Worm (Caenorhabditis elegans): ENCODE results near the gene fbxa-197.
"Not testable (repeated sequence)": the region's sequence is repeated elsewhere in the genome, so short reads cannot be mapped to it uniquely, and the experiment has no call there.

Gene fbxa-197

DNA sequence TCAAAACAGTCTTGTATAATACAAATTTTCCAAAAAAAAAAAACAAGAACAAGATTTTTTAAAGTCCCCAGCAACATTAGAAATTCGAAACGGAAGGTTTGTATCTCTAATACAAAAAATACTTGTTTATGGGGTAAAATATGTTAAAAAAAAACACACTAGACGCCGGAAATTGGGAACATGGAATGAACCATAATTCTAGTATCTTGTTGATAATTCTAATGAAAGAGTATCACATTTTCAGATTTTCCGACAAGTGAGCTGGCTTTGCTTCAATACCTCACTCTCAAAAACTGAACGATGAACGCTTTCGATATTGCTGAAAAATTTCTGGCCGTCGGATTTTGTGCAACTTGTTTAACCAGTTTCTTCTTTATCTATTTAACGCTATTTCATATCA is 30.2 kb downstream of the fbxa-197 start, which contains the start of gene str-60:
str-60 (plus strand) TSS at position 301 of the 400 bp plus-strand sequence.
- TF ChIP-seq aly-1 (tag; optimal IDR thresholded peaks at IDR 0.05) = no peak
- no peak for TF ChIP-seq hnd-1 (tag; optimal IDR thresholded peaks at IDR 0.05)
- no peak for TF ChIP-seq ama-1 (optimal IDR thresholded peaks at IDR 0.05)
- TF ChIP-seq ceh-13 (GFP tag; optimal IDR thresholded peaks at IDR 0.05) = no peak
- TF ChIP-seq F13C5.2 (tag; optimal IDR thresholded peaks at IDR 0.05) = no peak
- TF ChIP-seq hmg-4 (GFP tag; optimal IDR thresholded peaks at IDR 0.05) = no peak
- no peak for TF ChIP-seq ets-7 (tag; optimal IDR thresholded peaks at IDR 0.05)
- no peak for TF ChIP-seq hmbx-1 (tag; optimal IDR thresholded peaks at IDR 0.05)
- no peak for TF ChIP-seq tra-4 (tag; optimal IDR thresholded peaks at IDR 0.05)
- no peak for TF ChIP-seq flt-1 (GFP tag; IDR thresholded peaks at IDR 0.05)
- no peak for TF ChIP-seq sea-1 (GFP tag; conservative IDR thresholded peaks at IDR 0.05)
- TF ChIP-seq tbx-11 (GFP tag; IDR thresholded peaks at IDR 0.05) = no peak
- TF ChIP-seq ceh-36 (tag; optimal IDR thresholded peaks at IDR 0.05) = no peak
- TF ChIP-seq B0310.2 (tag; optimal IDR thresholded peaks at IDR 0.05) = no peak
- no peak for TF ChIP-seq pes-1 (GFP tag; IDR thresholded peaks at IDR 0.05)
- no peak for TF ChIP-seq scrt-1 (GFP tag; IDR thresholded peaks at IDR 0.05)
- no peak for TF ChIP-seq tbx-37 (GFP tag; conservative IDR thresholded peaks at IDR 0.05)

DNA sequence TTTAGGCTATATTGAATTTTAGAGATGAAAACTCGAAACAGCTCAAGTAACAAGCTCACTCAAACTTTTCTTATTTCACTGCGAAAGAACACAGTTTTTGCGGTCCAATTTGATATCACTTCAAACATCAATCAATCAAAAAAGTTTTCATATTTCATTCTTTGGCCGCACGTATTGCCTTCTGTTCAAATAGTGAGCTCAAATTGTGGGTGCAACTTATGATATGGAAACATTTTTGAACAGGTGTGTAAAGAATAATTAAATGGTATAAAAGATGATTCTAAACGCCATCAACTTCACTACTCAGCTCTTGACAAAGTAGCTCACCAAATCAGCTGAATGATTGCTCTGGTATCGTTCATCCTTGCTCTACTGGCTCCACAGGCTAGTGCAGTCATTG is 32.2 kb downstream of the fbxa-197 start, which contains the start of gene T06C12.14:
T06C12.14 (plus strand) TSS at position 301 of the 400 bp plus-strand sequence.
- no peak for TF ChIP-seq tbx-11 (GFP tag; IDR thresholded peaks at IDR 0.05)
- TF ChIP-seq B0310.2 (tag; optimal IDR thresholded peaks at IDR 0.05) = no peak
- no peak for TF ChIP-seq hnd-1 (tag; optimal IDR thresholded peaks at IDR 0.05)
- no peak for TF ChIP-seq tra-4 (tag; optimal IDR thresholded peaks at IDR 0.05)
- TF ChIP-seq ceh-36 (tag; optimal IDR thresholded peaks at IDR 0.05) = no peak
- no peak for TF ChIP-seq flt-1 (GFP tag; IDR thresholded peaks at IDR 0.05)
- no peak for TF ChIP-seq hmg-4 (GFP tag; optimal IDR thresholded peaks at IDR 0.05)
- no peak for TF ChIP-seq scrt-1 (GFP tag; IDR thresholded peaks at IDR 0.05)
- no peak for TF ChIP-seq pes-1 (GFP tag; IDR thresholded peaks at IDR 0.05)
- TF ChIP-seq ama-1 (optimal IDR thresholded peaks at IDR 0.05) = no peak
- no peak for TF ChIP-seq tbx-37 (GFP tag; conservative IDR thresholded peaks at IDR 0.05)
- no peak for TF ChIP-seq hmbx-1 (tag; optimal IDR thresholded peaks at IDR 0.05)
- TF ChIP-seq ets-7 (tag; optimal IDR thresholded peaks at IDR 0.05) = no peak
- TF ChIP-seq ceh-13 (GFP tag; optimal IDR thresholded peaks at IDR 0.05) = no peak
- no peak for TF ChIP-seq sea-1 (GFP tag; conservative IDR thresholded peaks at IDR 0.05)

DNA sequence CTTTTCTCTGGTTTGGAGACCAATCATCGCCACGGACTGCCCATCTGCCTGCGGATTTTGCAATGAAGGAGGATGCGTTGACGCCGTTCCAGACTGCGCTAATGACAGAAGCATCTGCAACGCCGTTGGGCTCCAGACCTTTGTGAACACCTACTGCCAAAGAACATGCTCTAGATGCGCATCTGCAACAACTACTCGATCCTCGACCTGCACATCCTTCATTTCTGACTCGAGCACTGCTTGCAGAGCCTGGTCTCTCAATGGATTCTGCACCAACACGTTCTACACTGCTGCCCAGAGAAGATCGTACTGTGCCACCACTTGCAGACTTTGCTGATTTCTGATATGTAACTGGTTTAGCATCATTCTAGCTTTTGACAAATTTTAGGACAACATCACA is 33.1 kb downstream of the fbxa-197 start:
- TF ChIP-seq sea-1 (GFP tag; conservative IDR thresholded peaks at IDR 0.05) (no peak), ceh-36 (tag; optimal IDR thresholded peaks at IDR 0.05) (no peak), ceh-13 (GFP tag; optimal IDR thresholded peaks at IDR 0.05) (no peak), F13C5.2 (tag; optimal IDR thresholded peaks at IDR 0.05) (no peak), aly-1 (tag; optimal IDR thresholded peaks at IDR 0.05) (no peak), scrt-1 (GFP tag; IDR thresholded peaks at IDR 0.05) (no peak), B0310.2 (tag; optimal IDR thresholded peaks at IDR 0.05) (no peak), hnd-1 (tag; optimal IDR thresholded peaks at IDR 0.05) (no peak), flt-1 (GFP tag; IDR thresholded peaks at IDR 0.05) (no peak)

DNA sequence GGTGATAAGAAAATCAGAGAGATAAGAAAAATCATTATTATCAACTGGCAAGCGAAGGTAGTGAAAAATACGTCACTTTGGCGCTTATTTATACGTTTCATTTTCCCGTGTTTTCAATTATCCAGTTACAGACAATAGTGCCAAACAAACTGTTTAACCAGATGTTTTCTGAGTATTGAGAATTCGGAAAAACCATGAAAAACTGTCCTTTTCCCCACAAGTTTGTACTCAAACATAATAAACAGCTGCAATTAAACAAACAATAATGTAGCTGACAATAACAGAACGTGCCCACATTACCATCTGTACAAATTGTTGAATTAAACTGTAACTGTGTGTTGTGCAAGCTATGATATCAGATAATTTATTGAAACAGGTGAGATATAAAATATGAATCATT is 38.1 kb downstream of the fbxa-197 start, which contains the start of the genes F35E8.1 and F35E8.2:
F35E8.1 (minus strand) TSS at position 101 of the 400 bp plus-strand sequence.
F35E8.2 (plus strand) TSS at position 132 of the 400 bp plus-strand sequence.
- TF ChIP-seq sea-1 (GFP tag; conservative IDR thresholded peaks at IDR 0.05); tra-4 (tag; optimal IDR thresholded peaks at IDR 0.05); scrt-1 (GFP tag; IDR thresholded peaks at IDR 0.05): not testable (repeated sequence)

DNA sequence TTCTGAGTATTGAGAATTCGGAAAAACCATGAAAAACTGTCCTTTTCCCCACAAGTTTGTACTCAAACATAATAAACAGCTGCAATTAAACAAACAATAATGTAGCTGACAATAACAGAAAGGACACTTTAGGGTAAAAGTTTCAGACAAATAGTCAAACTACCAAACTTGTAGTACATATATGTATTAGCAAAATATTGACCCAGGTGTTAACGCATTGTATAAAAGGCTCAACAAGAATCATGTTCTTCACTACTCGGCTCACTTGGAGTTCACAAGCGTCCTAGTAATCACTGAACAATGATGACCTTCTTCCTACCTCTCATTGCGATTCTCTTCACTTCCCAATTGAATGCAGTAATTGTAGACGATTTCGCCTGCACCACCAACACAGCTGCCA is 44.4 kb downstream of the fbxa-197 start, which contains the start of gene F35E8.6:
F35E8.6 (plus strand) TSS at position 301 of the 400 bp plus-strand sequence.
- TF ChIP-seq tra-4 (tag; optimal IDR thresholded peaks at IDR 0.05) (no peak), ceh-36 (tag; optimal IDR thresholded peaks at IDR 0.05) (no peak), scrt-1 (GFP tag; IDR thresholded peaks at IDR 0.05) (no peak), tbx-11 (GFP tag; IDR thresholded peaks at IDR 0.05) (no peak), aly-1 (tag; optimal IDR thresholded peaks at IDR 0.05) (no peak), flt-1 (GFP tag; IDR thresholded peaks at IDR 0.05) (no peak), ama-1 (optimal IDR thresholded peaks at IDR 0.05) (no peak), ceh-13 (GFP tag; optimal IDR thresholded peaks at IDR 0.05) (no peak), hmbx-1 (tag; optimal IDR thresholded peaks at IDR 0.05) (no peak), tbx-37 (GFP tag; conservative IDR thresholded peaks at IDR 0.05) (no peak), sea-1 (GFP tag; conservative IDR thresholded peaks at IDR 0.05) (no peak), pes-1 (GFP tag; IDR thresholded peaks at IDR 0.05) (no peak), ets-7 (tag; optimal IDR thresholded peaks at IDR 0.05) (no peak), F13C5.2 (tag; optimal IDR thresholded peaks at IDR 0.05) (no peak), B0310.2 (tag; optimal IDR thresholded peaks at IDR 0.05) (no peak), hnd-1 (tag; optimal IDR thresholded peaks at IDR 0.05) (no peak), hmg-4 (GFP tag; optimal IDR thresholded peaks at IDR 0.05) (no peak)

DNA sequence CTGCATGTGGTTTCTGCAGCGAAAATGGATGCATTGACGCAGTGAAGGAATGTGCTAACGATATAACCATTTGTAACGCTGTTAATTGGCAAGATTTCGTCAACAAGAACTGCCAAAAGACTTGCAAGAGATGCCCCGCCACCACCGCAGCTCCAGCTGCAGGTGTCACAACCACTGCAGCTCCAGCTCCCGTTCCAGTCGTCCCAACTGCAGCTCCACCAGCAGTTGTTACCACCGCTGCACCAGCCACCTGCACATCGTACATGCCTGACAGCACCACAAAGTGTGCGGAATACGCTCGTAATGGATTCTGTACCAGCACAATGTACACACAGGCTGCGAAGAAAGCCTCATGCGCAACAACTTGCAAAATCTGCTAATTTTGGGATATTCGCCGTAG is 45.2 kb downstream of the fbxa-197 start:
- TF ChIP-seq B0310.2 (tag; optimal IDR thresholded peaks at IDR 0.05) (no peak), sea-1 (GFP tag; conservative IDR thresholded peaks at IDR 0.05) (no peak), ets-7 (tag; optimal IDR thresholded peaks at IDR 0.05) (no peak), ama-1 (optimal IDR thresholded peaks at IDR 0.05) (no peak), tra-4 (tag; optimal IDR thresholded peaks at IDR 0.05) (no peak), ceh-36 (tag; optimal IDR thresholded peaks at IDR 0.05) (no peak), F13C5.2 (tag; optimal IDR thresholded peaks at IDR 0.05) (no peak), tbx-37 (GFP tag; conservative IDR thresholded peaks at IDR 0.05) (no peak), ceh-13 (GFP tag; optimal IDR thresholded peaks at IDR 0.05) (no peak), flt-1 (GFP tag; IDR thresholded peaks at IDR 0.05) (no peak), aly-1 (tag; optimal IDR thresholded peaks at IDR 0.05) (no peak), tbx-11 (GFP tag; IDR thresholded peaks at IDR 0.05) (no peak), scrt-1 (GFP tag; IDR thresholded peaks at IDR 0.05) (no peak), hmg-4 (GFP tag; optimal IDR thresholded peaks at IDR 0.05) (no peak), hnd-1 (tag; optimal IDR thresholded peaks at IDR 0.05) (no peak), hmbx-1 (tag; optimal IDR thresholded peaks at IDR 0.05) (no peak), pes-1 (GFP tag; IDR thresholded peaks at IDR 0.05) (no peak)

DNA sequence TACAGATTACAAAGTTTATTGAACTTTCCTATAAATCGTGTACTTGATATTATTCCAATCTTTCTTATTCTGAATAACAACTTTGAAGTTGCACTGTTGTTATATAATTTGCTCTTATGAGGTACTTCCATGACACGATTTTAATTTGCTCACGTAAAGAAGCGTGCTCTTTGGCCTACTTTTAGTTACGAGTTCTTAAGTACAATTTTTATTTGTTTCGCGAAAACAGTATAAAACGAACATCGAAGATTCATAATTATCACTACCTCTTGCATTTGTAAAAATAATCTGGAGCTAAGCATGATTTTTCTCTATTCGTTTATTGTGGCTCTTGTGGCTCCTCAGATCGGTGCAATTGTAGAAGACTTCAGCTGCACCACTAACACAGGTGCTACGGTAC is 46.2 kb downstream of the fbxa-197 start, which contains the start of gene F35E8.7:
F35E8.7 (plus strand) TSS at position 301 of the 400 bp plus-strand sequence.
- TF ChIP-seq ceh-13 (GFP tag; optimal IDR thresholded peaks at IDR 0.05) (no peak), tbx-11 (GFP tag; IDR thresholded peaks at IDR 0.05) (no peak), tbx-37 (GFP tag; conservative IDR thresholded peaks at IDR 0.05) (no peak), F13C5.2 (tag; optimal IDR thresholded peaks at IDR 0.05) (no peak), pes-1 (GFP tag; IDR thresholded peaks at IDR 0.05) (no peak), sea-1 (GFP tag; conservative IDR thresholded peaks at IDR 0.05) (no peak), flt-1 (GFP tag; IDR thresholded peaks at IDR 0.05) (no peak), hnd-1 (tag; optimal IDR thresholded peaks at IDR 0.05) (no peak), aly-1 (tag; optimal IDR thresholded peaks at IDR 0.05) (no peak), ama-1 (optimal IDR thresholded peaks at IDR 0.05) (no peak), scrt-1 (GFP tag; IDR thresholded peaks at IDR 0.05) (no peak), B0310.2 (tag; optimal IDR thresholded peaks at IDR 0.05) (no peak), hmbx-1 (tag; optimal IDR thresholded peaks at IDR 0.05) (no peak), ets-7 (tag; optimal IDR thresholded peaks at IDR 0.05) (no peak), hmg-4 (GFP tag; optimal IDR thresholded peaks at IDR 0.05) (no peak), ceh-36 (tag; optimal IDR thresholded peaks at IDR 0.05) (no peak), tra-4 (tag; optimal IDR thresholded peaks at IDR 0.05) (no peak)

Data from whole organism, early embryonic.